Worm (Caenorhabditis elegans): ENCODE measurements around the gene tsr-2.
"Not testable (repeated sequence)": the region's sequence is repeated elsewhere in the genome, so short reads cannot be mapped to it uniquely, and the experiment has no call there.

Gene tsr-2

ce11 chrIV:16656232-16656631 lies at the start of gene tsr-2 (continued):
- TF ChIP-seq blmp-1 (tag; optimal IDR thresholded peaks at IDR 0.05) (peak; percentile 63), nhr-76 (tag; optimal IDR thresholded peaks at IDR 0.05) (no peak), zip-4 (GFP tag; optimal IDR thresholded peaks at IDR 0.05) (peak; percentile 76), rnt-1 (tag; optimal IDR thresholded peaks at IDR 0.05) (peak; percentile 95), jun-1 (tag; optimal IDR thresholded peaks at IDR 0.05) (peak; percentile 89), lin-14 (GFP tag; optimal IDR thresholded peaks at IDR 0.05) (peak; percentile 92), snu-23 (GFP tag; optimal IDR thresholded peaks at IDR 0.05) (peak; percentile 96), mep-1 (tag; optimal IDR thresholded peaks at IDR 0.05) (peak; percentile 97), egl-27 (tag; optimal IDR thresholded peaks at IDR 0.05) (peak; percentile 33 to 47), unc-130 (tag; optimal IDR thresholded peaks at IDR 0.05) (peak; percentile 85), ceh-90 (tag; optimal IDR thresholded peaks at IDR 0.05) (peak; percentile 10), tbx-2 (tag; optimal IDR thresholded peaks at IDR 0.05) (peak; percentile 94), fkh-8 (tag; optimal IDR thresholded peaks at IDR 0.05) (peak; percentile 91), efl-3 (GFP tag; optimal IDR thresholded peaks at IDR 0.05) (no peak), ztf-4 (tag; optimal IDR thresholded peaks at IDR 0.05) (peak; percentile 71), swsn-7 (tag; optimal IDR thresholded peaks at IDR 0.05) (peak; percentile 91), nhr-19 (GFP tag; conservative IDR thresholded peaks at IDR 0.05) (peak; percentile 90), dsc-1 (tag; optimal IDR thresholded peaks at IDR 0.05) (peak; percentile 89), ceh-88 (GFP tag; IDR thresholded peaks at IDR 0.05) (peak; percentile 75), F16B12.6 (tag; optimal IDR thresholded peaks at IDR 0.05) (peak; percentile 99), vab-15 (tag; optimal IDR thresholded peaks at IDR 0.05) (peak; percentile 14), elt-3 (tag; optimal IDR thresholded peaks at IDR 0.05) (peak in 2 of 6 experiments; percentile 16 to 71), mdl-1 (tag; optimal IDR thresholded peaks at IDR 0.05) (peak in 1 of 2 experiments; percentile 88), sup-37 (GFP tag; optimal IDR thresholded peaks at IDR 0.05) (peak; percentile 77), unc-62 (GFP tag; optimal IDR thresholded peaks at IDR 0.05) (no peak), sptf-1 (tag; optimal IDR thresholded peaks at IDR 0.05) (no peak), hlh-17 (GFP tag; optimal IDR thresholded peaks at IDR 0.05; ENCODE audit: borderline replicate concordance) (no peak), nhr-237 (tag; optimal IDR thresholded peaks at IDR 0.05) (peak; percentile 38), aha-1 (tag; optimal IDR thresholded peaks at IDR 0.05) (peak; percentile 20), lin-13 (GFP tag; optimal IDR thresholded peaks at IDR 0.05) (peak; percentile 91), alr-1 (tag; optimal IDR thresholded peaks at IDR 0.05; ENCODE audit: borderline replicate concordance) (no peak)

- no peak for TF ChIP-seq unc-86 (tag; optimal IDR thresholded peaks at IDR 0.05)
- TF ChIP-seq ets-5 (GFP tag; IDR thresholded peaks at IDR 0.05) = no peak
- no peak for TF ChIP-seq isw-1 (GFP tag; IDR thresholded peaks at IDR 0.05)
- TF ChIP-seq tlp-1 (tag; optimal IDR thresholded peaks at IDR 0.05) = no peak
- no peak for TF ChIP-seq lin-39 (tag; optimal IDR thresholded peaks at IDR 0.05)
These were observed 33.9 kb upstream of the tsr-2 start for ce11 chrIV:16622522-16622921.

- TF ChIP-seq ets-5 (GFP tag; IDR thresholded peaks at IDR 0.05); nhr-28 (tag; optimal IDR thresholded peaks at IDR 0.05); swsn-7 (tag; optimal IDR thresholded peaks at IDR 0.05): not testable (repeated sequence)
These were observed 30.5 kb upstream of the tsr-2 start, which contains the start of gene fip-7 for ce11 chrIV:16625909-16626308. fip-7 (plus strand) TSS chrIV:16626209.

- TF ChIP-seq nhr-20 (tag; optimal IDR thresholded peaks at IDR 0.05) (no peak), egl-27 (tag; optimal IDR thresholded peaks at IDR 0.05) (no peak), dsc-1 (tag; optimal IDR thresholded peaks at IDR 0.05) (no peak), pag-3 (tag; optimal IDR thresholded peaks at IDR 0.05; ENCODE audit: borderline replicate concordance, insufficient read depth) (no peak), nhr-47 (tag; optimal IDR thresholded peaks at IDR 0.05) (no peak), ceh-8 (GFP tag; optimal IDR thresholded peaks at IDR 0.05) (no peak), ztf-11 (tag; optimal IDR thresholded peaks at IDR 0.05) (no peak), mef-2 (tag; optimal IDR thresholded peaks at IDR 0.05) (no peak)
These were observed 28.7 kb upstream of the tsr-2 start, which contains the start of gene fipr-28 for ce11 chrIV:16627676-16628075. fipr-28 (plus strand) TSS chrIV:16627976.
